Worm (Caenorhabditis elegans) whole organism, L2 larva: ENCODE measurements around the gene srd-70.

Experiments used
- alr-1 ChIP-seq: fragments of 150-350 bp; optimal IDR thresholded peaks from 2 replicates; lab custom pipeline; 2014; ENCODE audit warnings: missing biosample characterization, missing genetic modification characterization
- ama-1 ChIP-seq: fragments of 150-350 bp; optimal IDR thresholded peaks from 2 replicates; lab custom pipeline; 2018; ENCODE audit warnings: inconsistent platforms
- ceh-16 ChIP-seq: fragments of 150-350 bp; optimal IDR thresholded peaks from 2 replicates; lab custom pipeline; 2014; ENCODE audit warnings: missing biosample characterization, missing genetic modification characterization
- lsy-2 ChIP-seq, 2 experiments: fragments of 150-350 bp in 1 of 2; sonication (generic microtip) in 1 of 2; optimal IDR thresholded peaks; 2 replicates each; lab custom pipeline; 2014 to 2017; ENCODE audit warnings: missing biosample characterization in 2 of 2, missing genetic modification characterization in 2 of 2
- skn-1 ChIP-seq: sonication (generic microtip); optimal IDR thresholded peaks from 2 replicates; lab custom pipeline; 2017; ENCODE audit warnings: missing biosample characterization, missing genetic modification characterization
- unc-62 ChIP-seq: fragments of 150-350 bp; optimal IDR thresholded peaks from 2 replicates; lab custom pipeline; 2014; ENCODE audit warnings: missing biosample characterization, missing genetic modification reagents, missing genetic modification characterization
- ztf-1 ChIP-seq: fragments of 200-800 bp; sonication (Bioruptor generic); conservative IDR thresholded peaks from 2 replicates; pipeline ENCODE4 v1.3.6; 2022; ENCODE audit warnings: missing genetic modification characterization, missing compliant biosample characterization
- ztf-11 ChIP-seq: sonication (generic microtip); optimal IDR thresholded peaks from 2 replicates; lab custom pipeline; 2017; ENCODE audit warnings: missing biosample characterization, missing genetic modification characterization

DNA sequence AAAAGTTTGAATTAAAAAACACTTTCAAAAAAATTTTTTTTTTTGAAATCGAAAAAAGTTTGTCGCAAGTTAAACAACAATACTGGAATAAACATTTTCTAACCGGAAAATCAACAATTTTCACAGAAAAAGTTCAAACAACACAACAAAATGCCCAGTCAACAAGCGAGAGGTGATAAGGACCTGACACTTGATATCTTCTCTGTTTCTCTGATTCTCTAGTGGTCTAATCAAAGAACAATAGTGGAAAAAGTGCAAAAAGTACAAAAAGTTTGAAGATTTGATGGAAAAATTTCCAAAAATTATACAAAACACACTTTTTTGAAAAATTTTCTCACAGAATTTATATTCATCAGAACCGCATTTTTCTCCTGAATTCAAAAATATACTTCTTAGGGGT lies 30.5 kb upstream of the srd-70 start:
- TF ChIP-seq ztf-1 (no peak), ama-1 (lab: Kevin White, UChicago) (no peak), lsy-2 (tag; optimal IDR thresholded peaks at IDR 0.05; lab: Kevin White, UChicago) (peak in 1 of 2 experiments; percentile 15), ceh-16 (tag; lab: Kevin White, UChicago) (no peak), alr-1 (tag; lab: Kevin White, UChicago) (no peak), skn-1 (no peak), unc-62 (GFP tag; lab: Kevin White, UChicago) (no peak), ztf-11 (no peak)
